Worm (Caenorhabditis elegans): ENCODE measurements around the gene srw-23.

- TF ChIP-seq fos-1 (tag; optimal IDR thresholded peaks at IDR 0.05) (no peak), fkh-10 (GFP tag; optimal IDR thresholded peaks at IDR 0.05) (no peak), dmd-8 (GFP tag; IDR thresholded peaks at IDR 0.05) (no peak), snpc-1.2 (GFP tag; IDR thresholded peaks at IDR 0.05) (no peak), Y48G9A.11 (GFP tag; IDR thresholded peaks at IDR 0.05) (no peak), R02D3.7 (tag; optimal IDR thresholded peaks at IDR 0.05) (no peak), D1046.2 (GFP tag; IDR thresholded peaks at IDR 0.05) (no peak), ceh-82 (tag; optimal IDR thresholded peaks at IDR 0.05) (no peak), F37D6.2 (tag; optimal IDR thresholded peaks at IDR 0.05) (no peak)
These were observed 8.6 kb downstream of the srw-23 start, which contains the start of the genes F09C6.11 and F09C6.12 for ce11 chrV:16882260-16882918.

Data from whole organism, L4 larva.